Worm (Caenorhabditis elegans) whole organism, L2 larva: ENCODE data around the gene col-117.
A peak's percentile ranks its signal among the peaks of the same experiment; 100 is the strongest.

Experiments used
- C34F6.9 ChIP-seq: fragments of 150-350 bp; optimal IDR thresholded peaks from 2 replicates; lab custom pipeline; 2014; ENCODE audit warnings: missing biosample characterization, missing genetic modification characterization
- F13H6.1 ChIP-seq: sonication (generic microtip); optimal IDR thresholded peaks from 2 replicates; lab custom pipeline; 2016; ENCODE audit warnings: missing genetic modification characterization, missing compliant biosample characterization
- R02D3.7 ChIP-seq: fragments of 150-350 bp; optimal IDR thresholded peaks from 2 replicates; lab custom pipeline; 2014; ENCODE audit warnings: missing biosample characterization, missing genetic modification characterization
- Y55F3AM.14 ChIP-seq: fragments of 200-800 bp; sonication (Bioruptor generic); optimal IDR thresholded peaks from 2 replicates; lab custom pipeline; 2018; ENCODE audit warnings: mild to moderate bottlenecking, missing genetic modification characterization, missing compliant biosample characterization
- ZK546.5 ChIP-seq: sonication (generic microtip); optimal IDR thresholded peaks from 2 replicates; lab custom pipeline; 2017; ENCODE audit warnings: missing biosample characterization, missing genetic modification characterization
- alr-1 ChIP-seq: fragments of 150-350 bp; optimal IDR thresholded peaks from 2 replicates; lab custom pipeline; 2014; ENCODE audit warnings: missing biosample characterization, missing genetic modification characterization
- aly-2 ChIP-seq: fragments of 150-350 bp; optimal IDR thresholded peaks from 2 replicates; lab custom pipeline; 2014; ENCODE audit warnings: missing biosample characterization, missing genetic modification characterization
- ama-1 ChIP-seq: fragments of 150-350 bp; optimal IDR thresholded peaks from 2 replicates; lab custom pipeline; 2018; ENCODE audit warnings: inconsistent platforms
- blmp-1 ChIP-seq: sonication (generic microtip); optimal IDR thresholded peaks from 2 replicates; lab custom pipeline; 2017; ENCODE audit warnings: missing genetic modification characterization, mild to moderate bottlenecking, missing compliant biosample characterization, antibody characterized with exemption, moderate library complexity; ENCODE audit not compliant: insufficient read depth
- ceh-16 ChIP-seq: fragments of 150-350 bp; optimal IDR thresholded peaks from 2 replicates; lab custom pipeline; 2014; ENCODE audit warnings: missing biosample characterization, missing genetic modification characterization
- ceh-82 ChIP-seq: fragments of 150-350 bp; optimal IDR thresholded peaks from 2 replicates; lab custom pipeline; 2014; ENCODE audit warnings: missing biosample characterization, missing genetic modification characterization
- crh-2 ChIP-seq: sonication (generic microtip); optimal IDR thresholded peaks from 2 replicates; lab custom pipeline; 2017; ENCODE audit warnings: missing biosample characterization, missing genetic modification characterization
- dmd-4 ChIP-seq: sonication (generic microtip); optimal IDR thresholded peaks from 2 replicates; lab custom pipeline; 2017; ENCODE audit warnings: missing biosample characterization, missing genetic modification characterization
- egl-27 ChIP-seq: sonication (generic microtip); optimal IDR thresholded peaks from 3 replicates; lab custom pipeline; 2017; ENCODE audit warnings: missing biosample characterization, missing genetic modification reagents, missing genetic modification characterization
- elt-1 ChIP-seq: fragments of 150-350 bp; optimal IDR thresholded peaks from 2 replicates; lab custom pipeline; 2014; ENCODE audit warnings: missing biosample characterization, missing genetic modification characterization
- elt-3 ChIP-seq: sonication (generic microtip); optimal IDR thresholded peaks from 2 replicates; lab custom pipeline; 2017; ENCODE audit warnings: missing biosample characterization, missing genetic modification characterization
- fos-1 ChIP-seq: fragments of 150-350 bp; optimal IDR thresholded peaks from 2 replicates; lab custom pipeline; 2014; ENCODE audit warnings: missing biosample characterization, missing genetic modification characterization
- gmeb-1 ChIP-seq: fragments of 150-350 bp; optimal IDR thresholded peaks from 2 replicates; lab custom pipeline; 2014; ENCODE audit warnings: missing biosample characterization, missing genetic modification characterization
- lin-11 ChIP-seq: fragments of 150-350 bp; sonication (generic microtip); optimal IDR thresholded peaks from 2 replicates; lab custom pipeline; 2014; ENCODE audit warnings: missing biosample characterization, missing genetic modification characterization, inconsistent platforms, mixed read lengths
- lin-13 ChIP-seq: fragments of 150-350 bp; optimal IDR thresholded peaks from 2 replicates; lab custom pipeline; 2014; ENCODE audit warnings: missing biosample characterization, missing genetic modification reagents, missing genetic modification characterization
- lin-39 ChIP-seq: fragments of 150-350 bp; optimal IDR thresholded peaks from 2 replicates; lab custom pipeline; 2014; ENCODE audit warnings: missing biosample characterization, missing genetic modification reagents, missing genetic modification characterization
- lsy-2 ChIP-seq, 2 experiments: fragments of 150-350 bp in 1 of 2; sonication (generic microtip) in 1 of 2; optimal IDR thresholded peaks; 2 replicates each; lab custom pipeline; 2014 to 2017; ENCODE audit warnings: missing biosample characterization in 2 of 2, missing genetic modification characterization in 2 of 2
- mab-5 ChIP-seq: fragments of 150-350 bp; optimal IDR thresholded peaks from 2 replicates; lab custom pipeline; 2014; ENCODE audit warnings: missing biosample characterization, missing genetic modification characterization
- mbf-1 ChIP-seq: sonication (generic microtip); optimal IDR thresholded peaks from 2 replicates; lab custom pipeline; 2017; ENCODE audit warnings: missing biosample characterization, missing genetic modification characterization
- mdl-1 ChIP-seq, 2 experiments: fragments of 150-350 bp in 1 of 2; sonication (generic microtip) in 1 of 2; optimal IDR thresholded peaks; 2 replicates each; lab custom pipeline; 2017; ENCODE audit warnings: missing biosample characterization in 2 of 2, missing genetic modification characterization in 2 of 2
- nhr-10 ChIP-seq: sonication (generic microtip); optimal IDR thresholded peaks from 2 replicates; lab custom pipeline; 2017; ENCODE audit warnings: missing biosample characterization, missing genetic modification characterization
- nhr-11 ChIP-seq: fragments of 150-350 bp; optimal IDR thresholded peaks from 2 replicates; lab custom pipeline; 2014; ENCODE audit warnings: missing biosample characterization, missing genetic modification characterization
- nhr-12 ChIP-seq: fragments of 150-350 bp; optimal IDR thresholded peaks from 2 replicates; lab custom pipeline; 2014; ENCODE audit warnings: missing biosample characterization, missing genetic modification characterization
- nhr-129 ChIP-seq: fragments of 150-350 bp; optimal IDR thresholded peaks from 2 replicates; lab custom pipeline; 2014; ENCODE audit warnings: missing biosample characterization, missing genetic modification characterization
- nhr-21 ChIP-seq: fragments of 150-350 bp; optimal IDR thresholded peaks from 2 replicates; lab custom pipeline; 2014; ENCODE audit warnings: missing biosample characterization, missing genetic modification characterization
- nhr-23 ChIP-seq: fragments of 150-350 bp; optimal IDR thresholded peaks from 2 replicates; lab custom pipeline; 2014; ENCODE audit warnings: missing biosample characterization, missing genetic modification reagents, missing genetic modification characterization
- nhr-237 ChIP-seq: fragments of 150-350 bp; optimal IDR thresholded peaks from 2 replicates; lab custom pipeline; 2014; ENCODE audit warnings: missing biosample characterization, missing genetic modification characterization
- nhr-25 ChIP-seq: fragments of 150-350 bp; sonication (generic microtip); optimal IDR thresholded peaks from 3 replicates; lab custom pipeline; 2014; ENCODE audit warnings: missing biosample characterization, missing genetic modification characterization
- nhr-6 ChIP-seq: fragments of 150-350 bp; optimal IDR thresholded peaks from 2 replicates; lab custom pipeline; 2014; ENCODE audit warnings: missing biosample characterization, missing genetic modification characterization
- nhr-77 ChIP-seq: fragments of 150-350 bp; optimal IDR thresholded peaks from 2 replicates; lab custom pipeline; 2014; ENCODE audit warnings: missing biosample characterization, missing genetic modification characterization
- peb-1 ChIP-seq: fragments of 150-350 bp; optimal IDR thresholded peaks from 2 replicates; lab custom pipeline; 2014; ENCODE audit warnings: missing biosample characterization, missing genetic modification characterization
- sem-4 ChIP-seq: fragments of 150-350 bp; optimal IDR thresholded peaks from 2 replicates; lab custom pipeline; 2014; ENCODE audit warnings: missing biosample characterization, missing genetic modification reagents, missing genetic modification characterization
- skn-1 ChIP-seq: sonication (generic microtip); optimal IDR thresholded peaks from 2 replicates; lab custom pipeline; 2017; ENCODE audit warnings: missing biosample characterization, missing genetic modification characterization
- sma-3 ChIP-seq: sonication (generic microtip); optimal IDR thresholded peaks from 2 replicates; lab custom pipeline; 2016; ENCODE audit warnings: missing genetic modification reagents, missing genetic modification characterization, missing compliant biosample characterization
- sma-9 ChIP-seq, 2 experiments: fragments of 150-350 bp in 1 of 2; sonication (generic microtip) in 1 of 2; optimal IDR thresholded peaks; 2 replicates each; lab custom pipeline; 2014 to 2016; ENCODE audit warnings: missing genetic modification characterization in 2 of 2, mild to moderate bottlenecking in 1 of 2, missing biosample characterization in 1 of 2, missing compliant biosample characterization in 1 of 2, missing genetic modification reagents in 1 of 2, moderate library complexity in 1 of 2
- snpc-4 ChIP-seq: fragments of 150-350 bp; optimal IDR thresholded peaks from 2 replicates; lab custom pipeline; 2014; ENCODE audit warnings: missing biosample characterization, missing genetic modification characterization
- unc-39 ChIP-seq: fragments of 150-350 bp; optimal IDR thresholded peaks from 2 replicates; lab custom pipeline; 2014; ENCODE audit warnings: missing biosample characterization, missing genetic modification characterization
- unc-55 ChIP-seq: fragments of 150-350 bp; sonication (generic microtip); optimal IDR thresholded peaks from 3 replicates; lab custom pipeline; 2014; ENCODE audit warnings: missing biosample characterization, missing genetic modification reagents, missing genetic modification characterization
- unc-62 ChIP-seq: fragments of 150-350 bp; optimal IDR thresholded peaks from 2 replicates; lab custom pipeline; 2014; ENCODE audit warnings: missing biosample characterization, missing genetic modification reagents, missing genetic modification characterization
- zag-1 ChIP-seq: fragments of 150-350 bp; optimal IDR thresholded peaks from 2 replicates; lab custom pipeline; 2014; ENCODE audit warnings: missing biosample characterization, missing genetic modification characterization
- ztf-1 ChIP-seq: fragments of 200-800 bp; sonication (Bioruptor generic); conservative IDR thresholded peaks from 2 replicates; pipeline ENCODE4 v1.3.6; 2022; ENCODE audit warnings: missing genetic modification characterization, missing compliant biosample characterization
- ztf-11 ChIP-seq: sonication (generic microtip); optimal IDR thresholded peaks from 2 replicates; lab custom pipeline; 2017; ENCODE audit warnings: missing biosample characterization, missing genetic modification characterization
- ztf-4 ChIP-seq: fragments of 150-350 bp; optimal IDR thresholded peaks from 2 replicates; lab custom pipeline; 2014; ENCODE audit warnings: missing biosample characterization, missing genetic modification characterization

The col-117 gene

ce11 chrIV:8796246-8796645 is 27.7 kb downstream of the col-117 start:
- TF ChIP-seq mdl-1 (tag; optimal IDR thresholded peaks at IDR 0.05; lab: Kevin White, UChicago) (peak in 1 of 2 experiments; percentile 31), unc-55 (GFP tag; lab: Kevin White, UChicago) (peak; percentile 52), ztf-11 (no peak), unc-62 (GFP tag; lab: Kevin White, UChicago) (no peak), sma-9 (GFP tag; optimal IDR thresholded peaks at IDR 0.05; lab: Kevin White, UChicago) (peak; percentile 36), sma-9 (tag; optimal IDR thresholded peaks at IDR 0.05; lab: Kevin White, UChicago) (no peak), zag-1 (tag; lab: Kevin White, UChicago) (peak; percentile 58), fos-1 (tag; lab: Kevin White, UChicago) (peak; percentile 9), F13H6.1 (peak; percentile 9), C34F6.9 (tag; lab: Kevin White, UChicago) (peak; percentile 60)

- TF ChIP-seq ceh-16 (peak; percentile 97), peb-1 (tag; lab: Kevin White, UChicago) (no peak), sem-4 (tag; lab: Kevin White, UChicago) (peak; percentile 87), mbf-1 (tag; lab: Kevin White, UChicago) (no peak), R02D3.7 (tag; lab: Kevin White, UChicago) (no peak), crh-2 (tag; lab: Kevin White, UChicago) (peak; percentile 89), ztf-11 (no peak), zag-1 (tag; lab: Kevin White, UChicago) (peak; percentile 82), egl-27 (tag; lab: Kevin White, UChicago) (peak; percentile 81), lin-13 (GFP tag; lab: Kevin White, UChicago) (peak; percentile 67), nhr-12 (tag; lab: Kevin White, UChicago) (no peak), lin-39 (tag; lab: Kevin White, UChicago) (no peak), C34F6.9 (tag; lab: Kevin White, UChicago) (peak; percentile 82), lin-11 (peak; percentile 44), fos-1 (tag; lab: Kevin White, UChicago) (peak; percentile 80), unc-62 (GFP tag; lab: Kevin White, UChicago) (peak; percentile 45), snpc-4 (tag; lab: Kevin White, UChicago) (peak; percentile 10), blmp-1 (tag; lab: Kevin White, UChicago) (peak; percentile 88), mdl-1 (tag; optimal IDR thresholded peaks at IDR 0.05; lab: Kevin White, UChicago) (peak; percentile 80 to 93), unc-39 (tag; lab: Kevin White, UChicago) (peak; percentile 29), sma-3 (GFP tag; lab: Kevin White, UChicago) (peak; percentile 77), alr-1 (tag; lab: Kevin White, UChicago) (no peak), ceh-82 (tag; lab: Kevin White, UChicago) (no peak), nhr-11 (tag; lab: Kevin White, UChicago) (no peak), Y55F3AM.14 (GFP tag; lab: Kevin White, UChicago) (peak; percentile 97), unc-55 (GFP tag; lab: Kevin White, UChicago) (peak; percentile 56), mab-5 (tag; lab: Kevin White, UChicago) (peak; percentile 31), nhr-129 (tag; lab: Kevin White, UChicago) (peak; percentile 71), skn-1 (no peak), gmeb-1 (peak; percentile 17), ztf-1 (GFP tag; lab: Robert Waterston, UW) (no peak), nhr-25 (peak; percentile 89), aly-2 (no peak), nhr-6 (tag; lab: Kevin White, UChicago) (peak; percentile 70), ama-1 (lab: Kevin White, UChicago) (no peak), dmd-4 (tag; lab: Kevin White, UChicago) (no peak), elt-3 (tag; lab: Kevin White, UChicago) (no peak), lsy-2 (tag; optimal IDR thresholded peaks at IDR 0.05; lab: Kevin White, UChicago) (peak; percentile 1 to 67), nhr-237 (tag; lab: Kevin White, UChicago) (no peak), ztf-4 (tag; lab: Kevin White, UChicago) (peak; percentile 87), elt-1 (tag; lab: Kevin White, UChicago) (no peak), nhr-77 (tag; lab: Kevin White, UChicago) (no peak), ZK546.5 (tag; lab: Kevin White, UChicago) (no peak), nhr-21 (peak; percentile 89), F13H6.1 (peak; percentile 93), nhr-23 (tag; lab: Kevin White, UChicago) (no peak), nhr-10 (tag; lab: Kevin White, UChicago) (no peak), sma-9 (GFP tag; optimal IDR thresholded peaks at IDR 0.05; lab: Kevin White, UChicago) (peak; percentile 90), sma-9 (tag; optimal IDR thresholded peaks at IDR 0.05; lab: Kevin White, UChicago) (no peak)
- TF ChIP-seq, all 48 proteins: peak for 27
These were observed 28.9 kb downstream of the col-117 start for ce11 chrIV:8794895-8795665.
